Worm (Caenorhabditis elegans): ENCODE data around the gene Y105C5B.5.

The Y105C5B.5 gene

DNA sequence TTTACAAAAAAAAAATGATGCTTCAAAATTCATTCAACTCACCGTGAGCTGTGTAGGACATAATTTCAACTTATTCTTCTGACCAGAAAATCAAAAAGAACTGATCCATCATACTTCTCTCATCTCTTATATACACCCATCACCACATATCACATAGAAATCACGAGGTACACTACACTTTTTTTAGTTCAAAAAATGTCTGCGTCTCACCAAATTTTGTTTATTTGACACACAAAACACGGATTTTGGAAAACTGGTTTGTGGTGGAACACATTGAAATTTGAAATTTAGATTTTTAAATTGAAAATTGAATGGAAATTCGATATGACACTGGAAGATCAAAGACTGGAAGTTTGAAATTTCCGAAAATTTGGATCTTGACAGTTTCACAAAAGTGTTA, at the start of gene Y105C5B.5:
Gene Y105C5B.5, minus strand, starts transcription at position 103 of the 400 bp plus-strand sequence.
- TF ChIP-seq unc-62 (GFP tag; optimal IDR thresholded peaks at IDR 0.05), result no peak

ce11 chrIV:15949995-15950394, 49.0 kb upstream of the Y105C5B.5 start:
- no peak for TF ChIP-seq unc-62 (GFP tag; optimal IDR thresholded peaks at IDR 0.05)

DNA sequence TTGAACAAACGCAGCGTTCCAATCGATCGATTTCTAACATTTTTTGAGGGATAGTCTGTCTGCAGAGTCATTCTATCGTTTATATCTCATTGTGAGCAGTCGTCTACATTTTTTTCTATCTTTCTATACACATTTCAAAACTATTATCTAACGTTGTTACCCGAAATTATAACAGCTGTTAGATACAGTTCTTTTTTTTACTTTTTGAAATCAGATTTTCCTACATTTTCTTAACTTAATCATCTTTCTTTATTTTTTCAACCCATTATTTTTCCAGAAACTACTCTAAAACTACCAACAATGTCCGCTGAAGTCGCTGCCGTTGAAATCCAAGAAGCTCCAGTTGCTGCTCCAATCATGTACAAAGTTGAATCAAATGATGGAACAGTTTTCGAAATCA, 45.5 kb upstream of the Y105C5B.5 start, which contains the start of gene skr-10:
Gene skr-10, plus strand, starts transcription at position 301 of the 400 bp plus-strand sequence.
- TF ChIP-seq unc-62 (GFP tag; optimal IDR thresholded peaks at IDR 0.05), result no peak

DNA sequence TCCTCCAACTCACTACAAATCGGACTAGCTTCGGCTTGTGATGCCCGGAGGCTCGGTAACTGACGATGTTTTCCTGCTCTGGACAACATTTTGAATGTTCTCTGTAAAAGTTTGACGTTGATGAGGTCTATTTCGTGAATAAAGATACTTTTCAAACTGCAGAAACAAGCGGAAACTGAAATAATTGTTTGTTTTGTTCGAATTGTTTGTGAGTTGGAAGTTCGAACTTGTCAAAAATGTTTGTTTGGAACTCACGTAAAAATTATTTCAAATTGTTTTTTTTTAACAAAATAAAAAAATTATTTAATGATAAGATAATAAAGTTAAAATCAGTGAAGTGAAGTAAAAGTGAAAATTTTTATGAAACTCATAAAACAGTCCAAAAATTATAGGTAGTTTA, 40.4 kb upstream of the Y105C5B.5 start, which contains the start of gene Y105C5B.11:
Gene Y105C5B.11, minus strand, starts transcription at position 101 of the 400 bp plus-strand sequence.
- TF ChIP-seq unc-62 (GFP tag; optimal IDR thresholded peaks at IDR 0.05), result no peak

DNA sequence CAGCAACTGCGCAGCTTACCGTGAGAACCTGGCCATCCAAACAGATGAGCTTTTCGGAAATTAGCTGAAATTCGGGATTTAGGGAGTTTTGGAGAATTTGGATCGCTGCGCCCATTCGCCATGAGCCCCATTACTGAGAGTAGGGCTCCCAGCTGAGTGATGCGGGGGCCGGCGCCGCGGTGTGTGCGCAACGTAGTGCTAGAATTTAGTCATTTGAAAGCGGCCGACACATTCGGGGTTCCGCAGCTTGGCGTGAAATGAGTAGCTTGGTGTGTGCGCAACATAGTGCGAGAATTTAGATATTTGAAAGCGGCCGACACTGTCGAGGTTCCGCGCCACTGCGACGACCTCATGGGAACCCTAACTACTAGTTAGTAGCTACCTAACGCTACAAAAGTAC, 39.8 kb upstream of the Y105C5B.5 start:
- TF ChIP-seq unc-62 (GFP tag; optimal IDR thresholded peaks at IDR 0.05), result no peak

ce11 chrIV:15938471-15938870, 37.4 kb upstream of the Y105C5B.5 start:
- TF ChIP-seq unc-62 (GFP tag; optimal IDR thresholded peaks at IDR 0.05), result no peak

- TF ChIP-seq unc-62 (GFP tag; optimal IDR thresholded peaks at IDR 0.05), result no peak
Observed at ce11 chrIV:15937088-15937487, 36.1 kb upstream of the Y105C5B.5 start.

- TF ChIP-seq unc-62 (GFP tag; optimal IDR thresholded peaks at IDR 0.05), result no peak
Observed at ce11 chrIV:15933814-15934213, 32.8 kb upstream of the Y105C5B.5 start, which contains the start of gene srv-16. Gene srv-16, minus strand, starts transcription at chrIV:15933914.

DNA sequence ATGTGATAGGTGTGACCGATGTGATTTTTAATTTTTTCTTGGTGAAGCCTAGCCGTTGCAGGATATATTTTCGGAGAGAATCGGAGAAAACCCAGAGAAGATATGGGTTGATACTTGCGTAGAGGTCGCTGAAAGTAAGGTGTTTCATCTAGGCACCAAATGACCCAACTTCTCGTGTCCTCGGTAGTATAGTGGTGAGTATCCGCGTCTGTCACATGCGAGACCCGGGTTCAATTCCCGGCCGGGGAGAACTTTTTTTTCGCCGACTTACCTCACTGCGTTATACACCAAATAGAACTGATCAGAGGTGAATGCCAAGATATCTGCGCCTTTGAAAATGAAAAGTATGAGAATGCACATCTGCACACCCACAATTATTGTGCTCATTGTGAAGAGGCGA, 30.8 kb upstream of the Y105C5B.5 start:
- no peak for TF ChIP-seq unc-62 (GFP tag; optimal IDR thresholded peaks at IDR 0.05)

ce11 chrIV:15931176-15931575, 30.2 kb upstream of the Y105C5B.5 start:
- TF ChIP-seq unc-62 (GFP tag; optimal IDR thresholded peaks at IDR 0.05), result no peak

ce11 chrIV:15930694-15931093, 29.7 kb upstream of the Y105C5B.5 start:
- no peak for TF ChIP-seq unc-62 (GFP tag; optimal IDR thresholded peaks at IDR 0.05)

ce11 chrIV:15930281-15930680, 29.3 kb upstream of the Y105C5B.5 start, which contains the start of gene Y105C5B.9:
Gene Y105C5B.9, plus strand, starts transcription at chrIV:15930581.
- no peak for TF ChIP-seq unc-62 (GFP tag; optimal IDR thresholded peaks at IDR 0.05)

DNA sequence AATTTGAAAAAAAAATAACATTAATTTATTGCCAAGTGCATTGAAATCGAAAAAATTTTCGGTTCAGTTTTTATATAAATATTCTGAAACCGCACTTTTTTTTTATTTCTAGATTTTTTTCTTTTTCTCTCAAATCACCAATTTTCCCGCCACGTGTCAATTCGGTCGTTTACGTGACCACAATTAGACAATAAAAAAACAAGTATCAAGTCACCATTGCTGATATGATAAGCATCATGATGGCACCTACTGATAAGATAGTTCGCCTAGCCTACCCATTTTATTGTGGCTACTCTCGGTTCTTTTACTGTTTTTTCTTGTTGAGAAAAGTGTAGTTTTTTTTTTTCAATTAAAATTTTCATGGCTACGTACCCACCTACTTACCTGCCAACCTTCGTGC, 28.8 kb upstream of the Y105C5B.5 start:
- no peak for TF ChIP-seq unc-62 (GFP tag; optimal IDR thresholded peaks at IDR 0.05)

ce11 chrIV:15926746-15927145, 25.7 kb upstream of the Y105C5B.5 start, which contains the start of gene Y105C5B.8:
Gene Y105C5B.8, minus strand, starts transcription at chrIV:15926846.
- TF ChIP-seq unc-62 (GFP tag; optimal IDR thresholded peaks at IDR 0.05), result no peak

ce11 chrIV:15923000-15923399, 22.0 kb upstream of the Y105C5B.5 start:
- no peak for TF ChIP-seq unc-62 (GFP tag; optimal IDR thresholded peaks at IDR 0.05)

- TF ChIP-seq unc-62 (GFP tag; optimal IDR thresholded peaks at IDR 0.05), result no peak
Observed at ce11 chrIV:15915061-15915460, 14.0 kb upstream of the Y105C5B.5 start.

- TF ChIP-seq unc-62 (GFP tag; optimal IDR thresholded peaks at IDR 0.05), result no peak
Observed at ce11 chrIV:15908251-15908650, 7.2 kb upstream of the Y105C5B.5 start.

- TF ChIP-seq unc-62 (GFP tag; optimal IDR thresholded peaks at IDR 0.05), result no peak
Observed at ce11 chrIV:15906059-15906632, 5.1 kb upstream of the Y105C5B.5 start, which contains the start of gene srv-15. Gene srv-15, plus strand, starts transcription at chrIV:15906582.
